Fruit fly (Drosophila melanogaster) whole organism, embryonic: ENCODE data around the gene CG9673.
A peak's percentile ranks its signal among the peaks of the same experiment; 100 is the strongest.

Experiments
- BtbVII ChIP-seq: fragments of 200-800 bp; sonication (Bioruptor generic); optimal IDR thresholded peaks from 3 replicates; lab custom pipeline; 2017; ENCODE audit warnings: missing biosample characterization, mild to moderate bottlenecking, missing genetic modification characterization
- CG11247 ChIP-seq: fragments of 200-800 bp; sonication (Bioruptor generic); IDR thresholded peaks from 2 replicates; pipeline ENCODE4 v1.3.6; 2022; ENCODE audit warnings: missing biosample characterization, missing genetic modification characterization
- CG11696 ChIP-seq: fragments of 200-800 bp; sonication (Bioruptor generic); IDR thresholded peaks from 2 replicates; pipeline ENCODE4 v1.3.6; 2022; ENCODE audit warnings: missing biosample characterization, missing genetic modification characterization
- CG15514 ChIP-seq: fragments of 200-800 bp; sonication (Bioruptor generic); optimal IDR thresholded peaks from 3 replicates; lab custom pipeline; 2017; ENCODE audit warnings: missing biosample characterization, missing genetic modification characterization, mild to moderate bottlenecking, moderate library complexity, missing genetic modification reagents
- CG17912 ChIP-seq: fragments of 200-800 bp; sonication (Bioruptor generic); optimal IDR thresholded peaks from 2 replicates; lab custom pipeline; 2018; ENCODE audit warnings: missing biosample characterization, mild to moderate bottlenecking, missing genetic modification characterization
- CG18011 ChIP-seq: fragments of 200-800 bp; sonication (Bioruptor generic); optimal IDR thresholded peaks from 2 replicates; lab custom pipeline; 2017; ENCODE audit warnings: missing biosample characterization, missing genetic modification characterization, mild to moderate bottlenecking, moderate library complexity, missing genotype
- CG2116 ChIP-seq: fragments of 200-800 bp; sonication (Bioruptor generic); optimal IDR thresholded peaks from 3 replicates; lab custom pipeline; 2018; ENCODE audit warnings: missing biosample characterization, mild to moderate bottlenecking, missing genetic modification characterization
- CG34376 ChIP-seq: fragments of 200-800 bp; sonication (Bioruptor generic); optimal IDR thresholded peaks from 2 replicates; lab custom pipeline; 2018; ENCODE audit warnings: missing biosample characterization, mild to moderate bottlenecking, missing genetic modification characterization
- CG4404 ChIP-seq: fragments of 200-800 bp; sonication (Bioruptor generic); IDR thresholded peaks from 2 replicates; pipeline ENCODE4 v1.3.6; 2022; ENCODE audit warnings: missing biosample characterization, missing genetic modification characterization
- CG6791 ChIP-seq: fragments of 200-800 bp; sonication (Bioruptor generic); IDR thresholded peaks from 3 replicates; pipeline ENCODE4 v1.3.6; 2022; ENCODE audit warnings: missing biosample characterization, missing genetic modification characterization; ENCODE audit not compliant: partially characterized antibody
- CG7745 ChIP-seq: fragments of 200-800 bp; sonication (Bioruptor generic); optimal IDR thresholded peaks from 2 replicates; lab custom pipeline; 2018; ENCODE audit warnings: missing biosample characterization, mild to moderate bottlenecking, missing genetic modification characterization, moderate library complexity
- CG8281 ChIP-seq: fragments of 200-800 bp; sonication (Bioruptor generic); optimal IDR thresholded peaks from 2 replicates; lab custom pipeline; 2018; ENCODE audit warnings: missing biosample characterization, mild to moderate bottlenecking, missing genetic modification characterization, moderate library complexity
- CG8290 ChIP-seq, 3 experiments: fragments of 200-800 bp; sonication (Bioruptor generic); optimal IDR thresholded peaks; 2 replicates each; lab custom pipeline; 2016 to 2019; ENCODE audit warnings: missing biosample characterization in 3 of 3, missing genetic modification characterization in 3 of 3, mild to moderate bottlenecking in 2 of 3, moderate library complexity in 1 of 3
- CG8359 ChIP-seq: fragments of 200-800 bp; sonication (Bioruptor generic); optimal IDR thresholded peaks from 2 replicates; lab custom pipeline; 2017; ENCODE audit warnings: missing biosample characterization, mild to moderate bottlenecking, missing genetic modification characterization, borderline replicate concordance
- CG9876 ChIP-seq: fragments of 200-800 bp; sonication (Bioruptor generic); optimal IDR thresholded peaks from 2 replicates; lab custom pipeline; 2016; ENCODE audit warnings: missing biosample characterization, missing genetic modification characterization
- CTCF ChIP-seq: fragments of 200-800 bp; sonication (Bioruptor generic); optimal IDR thresholded peaks from 2 replicates; lab custom pipeline; 2017; ENCODE audit warnings: missing biosample characterization, mild to moderate bottlenecking, missing genetic modification characterization, moderate library complexity
- Dad ChIP-seq: fragments of 200-800 bp; sonication (Bioruptor generic); optimal IDR thresholded peaks from 3 replicates; lab custom pipeline; 2016; ENCODE audit warnings: missing biosample characterization, missing genetic modification characterization
- Dfd ChIP-seq, 2 experiments: fragments of >200 bp; optimal IDR thresholded peaks; 2 replicates each; lab custom pipeline; 2017; ENCODE audit warnings: missing biosample characterization in 2 of 2, missing genetic modification characterization in 2 of 2
- GATAe ChIP-seq: fragments of 200-800 bp; sonication (Bioruptor generic); conservative IDR thresholded peaks from 2 replicates; pipeline ENCODE4 v1.3.6; 2022; ENCODE audit warnings: missing biosample characterization, missing genetic modification characterization
- MTF-1 ChIP-seq: fragments of 200-800 bp; sonication (Bioruptor generic); optimal IDR thresholded peaks from 2 replicates; lab custom pipeline; 2018; ENCODE audit warnings: missing biosample characterization, mild to moderate bottlenecking, missing genetic modification characterization, borderline replicate concordance
- Opbp ChIP-seq: fragments of 200-800 bp; sonication (Bioruptor generic); IDR thresholded peaks from 3 replicates; pipeline ENCODE4 v1.3.6; 2022; ENCODE audit warnings: missing biosample characterization, missing genetic modification characterization; ENCODE audit not compliant: partially characterized antibody
- Pdp1 ChIP-seq, 2 experiments: fragments of 200-800 bp; sonication (Bioruptor generic); optimal IDR thresholded peaks; 3 replicates each; lab custom pipeline; 2016; ENCODE audit warnings: missing biosample characterization in 2 of 2, missing genetic modification characterization in 2 of 2, mild to moderate bottlenecking in 1 of 2, moderate library complexity in 1 of 2
- Sox102F ChIP-seq: fragments of 200-800 bp; sonication (Bioruptor generic); optimal IDR thresholded peaks from 2 replicates; lab custom pipeline; 2018; ENCODE audit warnings: missing biosample characterization, mild to moderate bottlenecking, missing genetic modification characterization, moderate library complexity
- bcd ChIP-seq: fragments of 200-800 bp; sonication (Bioruptor generic); optimal IDR thresholded peaks from 2 replicates; lab custom pipeline; 2017; ENCODE audit warnings: missing biosample characterization, mild to moderate bottlenecking, missing genetic modification characterization
- cg ChIP-seq: fragments of 200-800 bp; sonication (Bioruptor generic); optimal IDR thresholded peaks from 3 replicates; lab custom pipeline; 2019; ENCODE audit warnings: missing biosample characterization, mild to moderate bottlenecking, missing genetic modification characterization, moderate library complexity
- emc ChIP-seq: fragments of 200-800 bp; sonication (Bioruptor generic); optimal IDR thresholded peaks from 2 replicates; lab custom pipeline; 2016; ENCODE audit warnings: missing biosample characterization, missing genetic modification characterization
- en ChIP-seq: fragments of 200-800 bp; sonication (Bioruptor generic); optimal IDR thresholded peaks from 2 replicates; lab custom pipeline; 2016; ENCODE audit warnings: missing biosample characterization, missing genetic modification characterization
- ewg ChIP-seq: fragments of 200-800 bp; sonication (Bioruptor generic); optimal IDR thresholded peaks from 3 replicates; lab custom pipeline; 2017; ENCODE audit warnings: mild to moderate bottlenecking, missing biosample characterization, missing genetic modification reagents, missing genetic modification characterization
- exex ChIP-seq: fragments of 200-800 bp; sonication (Bioruptor generic); optimal IDR thresholded peaks from 4 replicates; lab custom pipeline; 2018; ENCODE audit warnings: missing biosample characterization, mild to moderate bottlenecking, missing genetic modification characterization, moderate library complexity
- grn ChIP-seq: fragments of 200-800 bp; sonication (Bioruptor generic); optimal IDR thresholded peaks from 3 replicates; lab custom pipeline; 2017; ENCODE audit warnings: missing biosample characterization, missing genetic modification characterization
- gsb ChIP-seq: fragments of 200-800 bp; sonication (Bioruptor generic); IDR thresholded peaks from 2 replicates; pipeline ENCODE4 v1.3.6; 2022; ENCODE audit warnings: missing biosample characterization, missing genetic modification characterization
- insv ChIP-seq, 2 experiments: fragments of 200-800 bp; sonication (Bioruptor generic); optimal IDR thresholded peaks; 3 replicates each; lab custom pipeline; 2016 to 2018; ENCODE audit warnings: missing biosample characterization in 2 of 2, missing genetic modification characterization in 2 of 2
- inv ChIP-seq: fragments of 200-800 bp; sonication (Bioruptor generic); IDR thresholded peaks from 2 replicates; pipeline ENCODE4 v1.3.6; 2022; ENCODE audit warnings: missing biosample characterization, missing genetic modification characterization; ENCODE audit not compliant: partially characterized antibody
- lola ChIP-seq, 3 experiments: fragments of >200 bp in 2 of 3; fragments of 200-800 bp in 1 of 3; sonication (Bioruptor generic) in 1 of 3; optimal IDR thresholded peaks; 2 replicates each; lab custom pipeline; 2017 to 2019; ENCODE audit warnings: missing biosample characterization in 3 of 3, missing genetic modification characterization in 3 of 3, mild to moderate bottlenecking in 1 of 3, moderate library complexity in 1 of 3
- org-1 ChIP-seq: fragments of 200-800 bp; sonication (Bioruptor generic); optimal IDR thresholded peaks from 2 replicates; lab custom pipeline; 2017; ENCODE audit warnings: missing biosample characterization, missing genetic modification characterization
- otp ChIP-seq: fragments of 200-800 bp; sonication (Bioruptor generic); IDR thresholded peaks from 3 replicates; pipeline ENCODE4, ENCODE4 v1.3.6; 2022; ENCODE audit warnings: missing biosample characterization, missing genetic modification characterization
- pho ChIP-seq: fragments of 200-800 bp; sonication (Bioruptor generic); optimal IDR thresholded peaks from 2 replicates; lab custom pipeline; 2016; ENCODE audit warnings: missing biosample characterization, missing genetic modification characterization
- sd ChIP-seq: fragments of 200-800 bp; sonication (Bioruptor generic); optimal IDR thresholded peaks from 3 replicates; lab custom pipeline; 2018; ENCODE audit warnings: missing biosample characterization, mild to moderate bottlenecking, missing genetic modification characterization, moderate library complexity
- sug ChIP-seq: fragments of 200-800 bp; optimal IDR thresholded peaks from 2 replicates; lab custom pipeline; 2019; ENCODE audit warnings: missing biosample characterization, mild to moderate bottlenecking, missing genetic modification characterization, moderate library complexity
- tin ChIP-seq: fragments of 200-800 bp; sonication (Bioruptor generic); optimal IDR thresholded peaks from 3 replicates; lab custom pipeline; 2016; ENCODE audit warnings: missing biosample characterization, missing genetic modification characterization
- tup ChIP-seq: fragments of 200-800 bp; sonication (Bioruptor generic); optimal IDR thresholded peaks from 2 replicates; lab custom pipeline; 2016; ENCODE audit warnings: missing biosample characterization, mild to moderate bottlenecking, missing genetic modification characterization, moderate library complexity
- unc-4 ChIP-seq: fragments of 200-800 bp; sonication (Bioruptor generic); IDR thresholded peaks from 2 replicates; pipeline ENCODE4 v1.3.6; 2022; ENCODE audit warnings: missing biosample characterization, missing genetic modification characterization; ENCODE audit not compliant: partially characterized antibody
- zf30C ChIP-seq: fragments of 200-800 bp; sonication (Bioruptor generic); optimal IDR thresholded peaks from 3 replicates; lab custom pipeline; 2018; ENCODE audit warnings: missing biosample characterization, mild to moderate bottlenecking, missing genetic modification characterization

Gene CG9673

DNA sequence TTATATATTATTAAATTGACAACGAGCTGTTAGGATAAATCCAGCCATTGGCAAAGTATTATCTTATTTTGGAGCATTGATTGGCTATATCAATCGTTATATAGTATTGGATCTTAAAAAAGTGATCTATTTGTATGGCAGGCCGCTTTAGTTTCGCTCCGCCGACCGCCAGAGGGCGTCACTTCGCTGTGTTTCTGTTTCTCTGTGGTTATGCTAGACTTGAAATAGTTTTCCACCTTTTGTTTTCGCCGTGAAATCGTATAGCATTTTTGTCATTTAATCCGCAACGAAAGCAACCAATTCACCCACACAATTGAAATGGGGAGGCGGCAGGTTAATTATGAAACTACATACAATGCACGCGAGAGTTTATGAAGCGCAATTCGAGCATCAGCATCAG lies 43.1 kb upstream of the CG9673 start (continued):
- TF ChIP-seq MTF-1 (GFP tag; lab: Kevin White, UChicago): no peak
- no peak for TF ChIP-seq emc (GFP tag; lab: Kevin White, UChicago)
- no peak for TF ChIP-seq insv (GFP tag; optimal IDR thresholded peaks at IDR 0.05; lab: Kevin White, UChicago)
- no peak for TF ChIP-seq en
- peak; percentile 8 for TF ChIP-seq CG8359 (GFP tag; lab: Kevin White, UChicago)
- no peak for TF ChIP-seq CG4404 (GFP tag; lab: Robert Waterston, UW)
- TF ChIP-seq org-1 (GFP tag; lab: Kevin White, UChicago): no peak
- TF ChIP-seq tin (GFP tag; lab: Kevin White, UChicago): no peak
- no peak for TF ChIP-seq otp (GFP tag; lab: Robert Waterston, UW)
- TF ChIP-seq inv (GFP tag; lab: Robert Waterston, UW): no peak
- TF ChIP-seq CG9876 (GFP tag; lab: Kevin White, UChicago): no peak
- TF ChIP-seq pho (GFP tag; lab: Kevin White, UChicago): no peak
- TF ChIP-seq Dad (GFP tag; lab: Kevin White, UChicago): no peak
- TF ChIP-seq cg (GFP tag; lab: Kevin White, UChicago): no peak
- TF ChIP-seq CG2116 (GFP tag; lab: Kevin White, UChicago): no peak
- TF ChIP-seq gsb (GFP tag; lab: Robert Waterston, UW): no peak
- TF ChIP-seq CG15514 (GFP tag; lab: Kevin White, UChicago): no peak

DNA sequence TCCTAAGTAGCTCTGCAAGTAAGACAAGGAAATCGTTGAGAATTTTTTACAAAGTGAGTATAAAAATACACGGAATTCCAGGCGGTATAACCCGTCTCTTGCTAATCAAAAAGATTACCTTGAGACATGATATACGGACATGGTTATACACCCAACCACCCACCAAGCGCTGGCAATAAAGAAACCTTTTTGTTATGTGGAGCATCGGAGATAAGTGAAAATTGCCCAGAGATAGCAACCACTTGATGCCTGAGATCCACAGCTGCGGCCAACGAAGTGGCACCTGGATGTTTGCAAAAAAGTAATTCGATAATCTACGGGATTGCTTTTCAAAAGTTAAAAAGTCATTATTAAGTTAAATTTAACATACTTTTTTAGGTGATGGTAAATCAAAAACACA lies 42.3 kb upstream of the CG9673 start:
- TF ChIP-seq CG34376 (GFP tag; lab: Kevin White, UChicago): peak; percentile 16
- TF ChIP-seq CG8281 (tag; lab: Kevin White, UChicago): no peak
- peak; percentile 85 for TF ChIP-seq sug (tag; lab: Kevin White, UChicago)
- no peak for TF ChIP-seq Pdp1 (GFP tag; optimal IDR thresholded peaks at IDR 0.05; lab: Kevin White, UChicago)
- TF ChIP-seq exex: peak; percentile 64
- 0 out of 2 replicates have a peak, but pooled peaks have one; percentile 18 for TF ChIP-seq GATAe (GFP tag; lab: Robert Waterston, UW)
- TF ChIP-seq sd (tag; lab: Kevin White, UChicago): peak; percentile 48
- TF ChIP-seq Sox102F (GFP tag; lab: Kevin White, UChicago): no peak
- peak; percentile 45; the same call in 1 of the 2 replicates for TF ChIP-seq CG11696
- TF ChIP-seq grn (GFP tag; lab: Kevin White, UChicago): peak; percentile 28

DNA sequence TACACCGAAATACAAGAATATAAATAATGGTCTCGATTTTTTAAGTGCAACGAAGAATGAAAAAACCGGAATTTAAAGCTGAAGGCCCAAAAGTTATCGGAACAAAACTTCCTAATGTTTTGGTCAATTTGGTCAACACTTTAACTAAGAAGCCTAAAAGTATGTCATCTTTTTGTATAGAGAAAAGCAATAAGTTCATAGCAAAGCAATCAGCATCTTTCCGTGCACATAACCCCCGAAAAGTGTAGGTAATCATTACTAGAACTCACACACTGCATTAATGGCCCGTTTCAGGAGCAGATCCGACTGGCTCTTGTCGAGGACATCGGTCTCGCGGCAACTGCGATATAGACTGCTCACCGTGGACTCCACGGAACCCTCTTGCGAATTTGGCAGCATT lies 40.7 kb upstream of the CG9673 start:
- TF ChIP-seq tup (no peak), lola (GFP tag; optimal IDR thresholded peaks at IDR 0.05; lab: Kevin White, UChicago) (no peak), CG11247 (GFP tag; lab: Robert Waterston, UW) (no peak), bcd (GFP tag; lab: Kevin White, UChicago) (no peak), BtbVII (GFP tag; lab: Kevin White, UChicago) (no peak), CG17912 (GFP tag; lab: Kevin White, UChicago) (no peak), Dfd (GFP tag; optimal IDR thresholded peaks at IDR 0.05; lab: Kevin White, UChicago) (no peak), CG18011 (GFP tag; lab: Kevin White, UChicago) (peak; percentile 96), ewg (no peak), zf30C (GFP tag; lab: Kevin White, UChicago) (no peak), CG6791 (GFP tag; lab: Robert Waterston, UW) (0 out of 3 replicates have a peak, but pooled peaks have one; percentile 9), CG8290 (GFP tag; optimal IDR thresholded peaks at IDR 0.05; lab: Kevin White, UChicago) (peak; percentile 44), CG8290 (tag; optimal IDR thresholded peaks at IDR 0.05; lab: Kevin White, UChicago) (no peak), CG7745 (tag; lab: Kevin White, UChicago) (no peak), unc-4 (GFP tag; lab: Robert Waterston, UW) (no peak), gsb (GFP tag; lab: Robert Waterston, UW) (no peak), CTCF (GFP tag; lab: Kevin White, UChicago) (peak; percentile 30), Opbp (GFP tag; lab: Robert Waterston, UW) (no peak)
- TF ChIP-seq, all 482 proteins: peak for 4
